Worm (Caenorhabditis elegans) whole organism, L4 larva: Measurements from ENCODE around the gene B0495.5.

Source experiments
- D1046.2 ChIP-seq: fragments of 200-800 bp; sonication (Bioruptor generic); IDR thresholded peaks from 2 replicates; pipeline ENCODE4 v1.3.6; 2022; ENCODE audit warnings: missing genetic modification characterization, missing compliant biosample characterization
- ZK546.5 ChIP-seq, 2 experiments: sonication (generic microtip); optimal IDR thresholded peaks; 2 replicates each; lab custom pipeline; 2017; ENCODE audit warnings: missing biosample characterization in 2 of 2, missing genetic modification characterization in 2 of 2
- aha-1 ChIP-seq: fragments of 150-350 bp; peaks from one replicate; lab custom pipeline; 2014; ENCODE audit warnings: missing biosample characterization, missing genetic modification characterization
- attf-4 ChIP-seq: sonication (generic microtip); optimal IDR thresholded peaks from 3 replicates; lab custom pipeline; 2017; ENCODE audit warnings: missing biosample characterization, missing genetic modification characterization
- ceh-32 ChIP-seq: sonication (generic microtip); optimal IDR thresholded peaks from 2 replicates; lab custom pipeline; 2016; ENCODE audit warnings: mild to moderate bottlenecking, missing genetic modification characterization, missing compliant biosample characterization; ENCODE audit not compliant: poor library complexity
- ceh-62 ChIP-seq: sonication (generic microtip); optimal IDR thresholded peaks from 2 replicates; lab custom pipeline; 2017; ENCODE audit warnings: missing biosample characterization, missing genetic modification characterization
- ceh-82 ChIP-seq: sonication (generic microtip); optimal IDR thresholded peaks from 2 replicates; lab custom pipeline; 2017; ENCODE audit warnings: missing biosample characterization, missing genetic modification characterization
- daf-8 ChIP-seq: fragments of 200-800 bp; sonication (Bioruptor generic); IDR thresholded peaks from 2 replicates; pipeline ENCODE4 v1.3.6; 2022; ENCODE audit warnings: missing genetic modification characterization, missing compliant biosample characterization
- dve-1 ChIP-seq: sonication (generic microtip); optimal IDR thresholded peaks from 2 replicates; lab custom pipeline; 2017; ENCODE audit warnings: antibody characterized with exemption, mild to moderate bottlenecking, missing genetic modification characterization, missing compliant biosample characterization; ENCODE audit not compliant: insufficient read depth
- egl-27 ChIP-seq: sonication (generic microtip); optimal IDR thresholded peaks from 3 replicates; lab custom pipeline; 2017; ENCODE audit warnings: missing biosample characterization, missing genetic modification reagents, missing genetic modification characterization
- egl-43 ChIP-seq: fragments of 200-800 bp; sonication (Bioruptor generic); IDR thresholded peaks from 2 replicates; pipeline ENCODE4 v1.3.6; 2022; ENCODE audit warnings: missing genetic modification reagents, missing genetic modification characterization, missing compliant biosample characterization
- fkh-10 ChIP-seq: fragments of 150-350 bp; optimal IDR thresholded peaks from 2 replicates; lab custom pipeline; 2014; ENCODE audit warnings: missing biosample characterization, missing genetic modification reagents, missing genetic modification characterization
- fos-1 ChIP-seq: fragments of 150-350 bp; optimal IDR thresholded peaks from 2 replicates; lab custom pipeline; 2014; ENCODE audit warnings: missing biosample characterization, missing genetic modification characterization
- gei-8 ChIP-seq: fragments of 200-800 bp; sonication (Bioruptor generic); optimal IDR thresholded peaks from 2 replicates; lab custom pipeline; 2018; ENCODE audit warnings: mild to moderate bottlenecking, missing genetic modification characterization, missing compliant biosample characterization
- hlh-11 ChIP-seq: fragments of 200-800 bp; sonication (Bioruptor generic); optimal IDR thresholded peaks from 2 replicates; lab custom pipeline; 2018; ENCODE audit warnings: mild to moderate bottlenecking, missing genetic modification characterization, missing compliant biosample characterization
- lin-15B ChIP-seq: fragments of 150-350 bp; sonication (generic microtip); optimal IDR thresholded peaks from 3 replicates; lab custom pipeline; 2014; ENCODE audit warnings: missing biosample characterization, missing genetic modification characterization
- lin-38 ChIP-seq: fragments of 200-800 bp; sonication (Bioruptor generic); IDR thresholded peaks from 2 replicates; pipeline ENCODE4 v1.3.6; 2022; ENCODE audit warnings: missing genetic modification reagents, missing genetic modification characterization, missing compliant biosample characterization
- mdl-1 ChIP-seq, 2 experiments: fragments of 150-350 bp in 1 of 2; sonication (generic microtip) in 1 of 2; optimal IDR thresholded peaks; 2 replicates each; lab custom pipeline; 2014 to 2017; ENCODE audit warnings: missing biosample characterization in 2 of 2, missing genetic modification characterization in 2 of 2
- mdt-29 ChIP-seq: fragments of 200-800 bp; sonication (Bioruptor generic); IDR thresholded peaks from 2 replicates; pipeline ENCODE4 v1.3.6; 2022; ENCODE audit warnings: missing genetic modification reagents, missing genetic modification characterization, missing compliant biosample characterization
- mes-2 ChIP-seq: sonication (generic microtip); optimal IDR thresholded peaks from 2 replicates; lab custom pipeline; 2016; ENCODE audit warnings: missing genotype, mild to moderate bottlenecking, missing genetic modification characterization, missing compliant biosample characterization; ENCODE audit not compliant: poor library complexity, severe bottlenecking
- mxl-2 ChIP-seq: fragments of 200-800 bp; sonication (Bioruptor generic); conservative IDR thresholded peaks from 2 replicates; pipeline ENCODE4 v1.3.6; 2022; ENCODE audit warnings: missing genetic modification reagents, missing genetic modification characterization, missing compliant biosample characterization
- nhr-11 ChIP-seq: fragments of 150-350 bp; optimal IDR thresholded peaks from 2 replicates; lab custom pipeline; 2014; ENCODE audit warnings: missing biosample characterization, missing genetic modification characterization
- nhr-111 ChIP-seq: fragments of 200-800 bp; sonication (Bioruptor generic); optimal IDR thresholded peaks from 2 replicates; lab custom pipeline; 2018; ENCODE audit warnings: mild to moderate bottlenecking, missing genetic modification characterization, missing compliant biosample characterization
- nhr-237 ChIP-seq: sonication (generic microtip); optimal IDR thresholded peaks from 2 replicates; lab custom pipeline; 2017; ENCODE audit warnings: missing biosample characterization, missing genetic modification characterization
- nhr-25 ChIP-seq: sonication (generic microtip); optimal IDR thresholded peaks from 2 replicates; lab custom pipeline; 2017; ENCODE audit warnings: missing genetic modification characterization, mild to moderate bottlenecking, missing compliant biosample characterization, antibody characterized with exemption, moderate library complexity, borderline replicate concordance; ENCODE audit not compliant: insufficient read depth
- nhr-28 ChIP-seq: fragments of 150-350 bp; optimal IDR thresholded peaks from 2 replicates; lab custom pipeline; 2014; ENCODE audit warnings: missing biosample characterization, missing genetic modification characterization
- nhr-6 ChIP-seq: fragments of 150-350 bp; optimal IDR thresholded peaks from 2 replicates; lab custom pipeline; 2014; ENCODE audit warnings: missing biosample characterization, missing genetic modification characterization
- saeg-2 ChIP-seq: fragments of 200-800 bp; sonication (Bioruptor generic); IDR thresholded peaks from 2 replicates; pipeline ENCODE4 v1.3.6; 2022; ENCODE audit warnings: missing genetic modification reagents, missing genetic modification characterization, missing compliant biosample characterization
- snpc-1.2 ChIP-seq: fragments of 200-800 bp; sonication (Bioruptor generic); IDR thresholded peaks from 2 replicates; pipeline ENCODE4 v1.3.6; 2022; ENCODE audit warnings: missing genetic modification reagents, missing genetic modification characterization, missing compliant biosample characterization
- snpc-4 ChIP-seq: fragments of 150-350 bp; optimal IDR thresholded peaks from 2 replicates; lab custom pipeline; 2014; ENCODE audit warnings: missing biosample characterization, missing genetic modification characterization
- spr-3 ChIP-seq: fragments of 200-800 bp; sonication (Bioruptor generic); optimal IDR thresholded peaks from 2 replicates; lab custom pipeline; 2018; ENCODE audit warnings: mild to moderate bottlenecking, missing genetic modification characterization, missing compliant biosample characterization
- tra-1 ChIP-seq: fragments of 200-800 bp; sonication (Bioruptor generic); IDR thresholded peaks from 2 replicates; pipeline ENCODE4 v1.3.6; 2022; ENCODE audit warnings: missing genetic modification reagents, missing genetic modification characterization, missing compliant biosample characterization
- unc-130 ChIP-seq: sonication (generic microtip); optimal IDR thresholded peaks from 2 replicates; lab custom pipeline; 2016; ENCODE audit warnings: missing genetic modification reagents, missing genetic modification characterization, missing compliant biosample characterization
- unc-62 ChIP-seq, 3 experiments: fragments of 150-350 bp in 1 of 3; sonication (generic microtip); optimal IDR thresholded peaks in 2 of 3; peaks in 1 of 3; 1 replicate in 1 of 3; 2 replicates in 2 of 3; lab custom pipeline; 2014 to 2017; ENCODE audit warnings: missing biosample characterization in 3 of 3, missing genetic modification characterization in 3 of 3, missing genetic modification reagents in 3 of 3, missing genotype in 1 of 3
- vab-7 ChIP-seq: fragments of 200-800 bp; sonication (Bioruptor generic); IDR thresholded peaks from 2 replicates; pipeline ENCODE4 v1.3.6; 2022; ENCODE audit warnings: missing genetic modification reagents, missing genetic modification characterization, missing compliant biosample characterization
- ztf-11 ChIP-seq: fragments of 150-350 bp; optimal IDR thresholded peaks from 2 replicates; lab custom pipeline; 2014; ENCODE audit warnings: missing biosample characterization, missing genetic modification characterization

The B0495.5 gene

ce11 chrII:7693929-7694328, 4.4 kb downstream of the B0495.5 start, which contains the start of gene nhx-2 (continued):
- TF ChIP-seq vab-7 (GFP tag; lab: Robert Waterston, UW) (no peak), nhr-11 (tag; lab: Kevin White, UChicago) (no peak), aha-1 (tag; lab: Kevin White, UChicago) (no peak), tra-1 (peak; percentile 58; the same call in 1 of the 2 replicates), nhr-111 (GFP tag; lab: Kevin White, UChicago) (no peak), D1046.2 (no peak), nhr-28 (peak; percentile 57), unc-130 (GFP tag; lab: Kevin White, UChicago) (no peak), mxl-2 (GFP tag; lab: Robert Waterston, UW) (no peak), spr-3 (GFP tag; lab: Kevin White, UChicago) (no peak), mdl-1 (tag; optimal IDR thresholded peaks at IDR 0.05; lab: Kevin White, UChicago) (no peak), ceh-32 (tag; lab: Kevin White, UChicago) (no peak), egl-43 (no peak)

- TF ChIP-seq saeg-2 (GFP tag; lab: Robert Waterston, UW): no peak
- no peak for TF ChIP-seq ZK546.5 (tag; optimal IDR thresholded peaks at IDR 0.05; lab: Kevin White, UChicago)
- no peak for TF ChIP-seq daf-8 (GFP tag; lab: Robert Waterston, UW)
- TF ChIP-seq mxl-2 (GFP tag; lab: Robert Waterston, UW): no peak
- TF ChIP-seq aha-1 (tag; lab: Kevin White, UChicago): no peak
- TF ChIP-seq nhr-25 (tag; lab: Kevin White, UChicago): no peak
- no peak for TF ChIP-seq mdt-29 (GFP tag; lab: Robert Waterston, UW)
- no peak for TF ChIP-seq D1046.2
- TF ChIP-seq, all 104 proteins: peak for 0
Observed at ce11 chrII:7690384-7690783, 7.9 kb downstream of the B0495.5 start, which contains the start of gene pid-1. Gene pid-1, minus strand, starts transcription at chrII:7690556.

- no peak for TF ChIP-seq nhr-25 (tag; lab: Kevin White, UChicago)
- TF ChIP-seq nhr-237 (tag; lab: Kevin White, UChicago): peak; percentile 19
- TF ChIP-seq gei-8 (GFP tag; lab: Kevin White, UChicago): no peak
- no peak for TF ChIP-seq nhr-6 (tag; lab: Kevin White, UChicago)
- no peak for TF ChIP-seq fkh-10 (GFP tag; lab: Kevin White, UChicago)
- no peak for TF ChIP-seq lin-15B (tag; lab: Kevin White, UChicago)
Observed at ce11 chrII:7684589-7684988, 13.7 kb downstream of the B0495.5 start, which contains the start of gene F18A1.1. Gene F18A1.1, plus strand, starts transcription at chrII:7684889.

ce11 chrII:7682488-7682887, 15.8 kb downstream of the B0495.5 start:
- peak in 1 of 2 experiments; percentile 54 for TF ChIP-seq unc-62 (GFP tag; optimal IDR thresholded peaks at IDR 0.05 in 1 of 2; lab: Kevin White, UChicago)
- TF ChIP-seq unc-62 (tag; optimal IDR thresholded peaks at IDR 0.05; lab: Kevin White, UChicago): no peak
- no peak for TF ChIP-seq dve-1
- no peak for TF ChIP-seq fos-1 (tag; lab: Kevin White, UChicago)
- TF ChIP-seq ceh-82 (tag; lab: Kevin White, UChicago): no peak
- TF ChIP-seq egl-27 (tag; lab: Kevin White, UChicago): no peak
- no peak for TF ChIP-seq fkh-10 (GFP tag; lab: Kevin White, UChicago)
- TF ChIP-seq saeg-2 (GFP tag; lab: Robert Waterston, UW): no peak
- no peak for TF ChIP-seq ceh-62 (tag; lab: Kevin White, UChicago)
- no peak for TF ChIP-seq lin-38 (GFP tag; lab: Robert Waterston, UW)
- no peak for TF ChIP-seq snpc-4
- no peak for TF ChIP-seq nhr-237 (tag; lab: Kevin White, UChicago)
- TF ChIP-seq mes-2 (tag; lab: Kevin White, UChicago): no peak
- no peak for TF ChIP-seq ztf-11 (tag; lab: Kevin White, UChicago)
- TF ChIP-seq attf-4 (tag; lab: Kevin White, UChicago): no peak
- TF ChIP-seq snpc-1.2: peak; percentile 53; the same call in 1 of the 2 replicates
- TF ChIP-seq hlh-11 (tag; lab: Kevin White, UChicago): no peak
